Worm (Caenorhabditis elegans) whole organism, L3 larva: Measurements from ENCODE around the gene Y73C8C.4.
"Not testable (repeated sequence)": the region's sequence is repeated elsewhere in the genome, so short reads cannot be mapped to it uniquely, and the experiment has no call there.

Source experiments
- R02D3.7 ChIP-seq: fragments of 150-350 bp; optimal IDR thresholded peaks from 2 replicates; lab custom pipeline; 2014; ENCODE audit warnings: missing biosample characterization, missing genetic modification characterization
- ama-1 ChIP-seq: fragments of 150-350 bp; optimal IDR thresholded peaks from 2 replicates; lab custom pipeline; 2018
- ceh-16 ChIP-seq: sonication (generic microtip); optimal IDR thresholded peaks from 2 replicates; lab custom pipeline; 2017; ENCODE audit warnings: missing biosample characterization, missing genetic modification characterization
- ceh-82 ChIP-seq: fragments of 150-350 bp; optimal IDR thresholded peaks from 2 replicates; lab custom pipeline; 2014; ENCODE audit warnings: missing biosample characterization, missing genetic modification characterization
- ceh-9 ChIP-seq: sonication (generic microtip); optimal IDR thresholded peaks from 2 replicates; lab custom pipeline; 2018; ENCODE audit warnings: missing biosample characterization, missing genetic modification characterization
- daf-12 ChIP-seq: fragments of 150-350 bp; optimal IDR thresholded peaks from 2 replicates; lab custom pipeline; 2014; ENCODE audit warnings: missing biosample characterization, missing genetic modification reagents, missing genetic modification characterization
- egl-27 ChIP-seq: sonication (generic microtip); optimal IDR thresholded peaks from 4 replicates; lab custom pipeline; 2017; ENCODE audit warnings: missing biosample characterization, missing genetic modification reagents, missing genetic modification characterization
- egl-5 ChIP-seq: fragments of 150-350 bp; optimal IDR thresholded peaks from 2 replicates; lab custom pipeline; 2017; ENCODE audit warnings: missing biosample characterization, missing genetic modification reagents, missing genetic modification characterization, inconsistent platforms
- elt-1 ChIP-seq: fragments of 150-350 bp; optimal IDR thresholded peaks from 2 replicates; lab custom pipeline; 2014; ENCODE audit warnings: missing biosample characterization, missing genetic modification characterization
- elt-2 ChIP-seq: sonication (generic microtip); optimal IDR thresholded peaks from 2 replicates; lab custom pipeline; 2016; ENCODE audit warnings: missing genetic modification reagents, mild to moderate bottlenecking, missing genetic modification characterization, missing compliant biosample characterization
- elt-3 ChIP-seq, 3 experiments: fragments of 150-350 bp in 1 of 3; sonication (generic microtip) in 2 of 3; optimal IDR thresholded peaks; 2 replicates in 2 of 3; 4 replicates in 1 of 3; lab custom pipeline; 2014 to 2017; ENCODE audit warnings: missing biosample characterization in 3 of 3, missing genetic modification characterization in 3 of 3
- eor-1 ChIP-seq, 2 experiments: fragments of 150-350 bp; optimal IDR thresholded peaks; 2 replicates each; lab custom pipeline; 2014 to 2018; ENCODE audit warnings: missing biosample characterization in 2 of 2, missing genetic modification characterization in 2 of 2
- fkh-10 ChIP-seq: sonication (generic microtip); optimal IDR thresholded peaks from 2 replicates; lab custom pipeline; 2017; ENCODE audit warnings: missing biosample characterization, missing genetic modification reagents, missing genetic modification characterization
- fkh-2 ChIP-seq: fragments of 150-350 bp; optimal IDR thresholded peaks from 2 replicates; lab custom pipeline; 2014; ENCODE audit warnings: missing biosample characterization, missing genetic modification reagents, missing genetic modification characterization
- fos-1 ChIP-seq: fragments of 150-350 bp; optimal IDR thresholded peaks from 2 replicates; lab custom pipeline; 2014; ENCODE audit warnings: missing biosample characterization, missing genetic modification characterization
- hmg-11 ChIP-seq: sonication (generic microtip); optimal IDR thresholded peaks from 2 replicates; lab custom pipeline; 2016; ENCODE audit warnings: missing genetic modification characterization, missing compliant biosample characterization
- lin-39 ChIP-seq: fragments of 150-350 bp; optimal IDR thresholded peaks from 2 replicates; lab custom pipeline; 2018; ENCODE audit warnings: missing biosample characterization, missing genetic modification reagents, missing genetic modification characterization
- lsy-12 ChIP-seq: sonication (generic microtip); optimal IDR thresholded peaks from 2 replicates; lab custom pipeline; 2016; ENCODE audit warnings: mild to moderate bottlenecking, missing genetic modification characterization, missing compliant biosample characterization
- mdl-1 ChIP-seq: fragments of 150-350 bp; optimal IDR thresholded peaks from 2 replicates; lab custom pipeline; 2014; ENCODE audit warnings: missing biosample characterization, missing genetic modification characterization
- nhr-11 ChIP-seq: fragments of 150-350 bp; optimal IDR thresholded peaks from 2 replicates; lab custom pipeline; 2014; ENCODE audit warnings: missing biosample characterization, missing genetic modification characterization
- nhr-12 ChIP-seq: fragments of 150-350 bp; optimal IDR thresholded peaks from 2 replicates; lab custom pipeline; 2014; ENCODE audit warnings: missing biosample characterization, missing genetic modification characterization
- nhr-23 ChIP-seq: fragments of 150-350 bp; optimal IDR thresholded peaks from 2 replicates; lab custom pipeline; 2014; ENCODE audit warnings: missing biosample characterization, missing genetic modification reagents, missing genetic modification characterization
- nhr-25 ChIP-seq: sonication (generic microtip); optimal IDR thresholded peaks from 2 replicates; lab custom pipeline; 2017; ENCODE audit warnings: missing biosample characterization, missing genetic modification characterization
- nhr-28 ChIP-seq: fragments of 150-350 bp; optimal IDR thresholded peaks from 2 replicates; lab custom pipeline; 2014; ENCODE audit warnings: missing biosample characterization, missing genetic modification characterization
- nhr-67 ChIP-seq: fragments of 150-350 bp; optimal IDR thresholded peaks from 2 replicates; lab custom pipeline; 2014; ENCODE audit warnings: missing biosample characterization, missing genetic modification characterization
- nhr-76 ChIP-seq: fragments of 150-350 bp; sonication (generic microtip); optimal IDR thresholded peaks from 5 replicates; lab custom pipeline; 2014; ENCODE audit warnings: missing biosample characterization, missing genetic modification characterization
- pha-4 ChIP-seq: fragments of 150-350 bp; optimal IDR thresholded peaks from 2 replicates; lab custom pipeline; 2014; ENCODE audit warnings: missing biosample characterization, missing genetic modification reagents, missing genetic modification characterization
- pqm-1 ChIP-seq: fragments of 150-350 bp; optimal IDR thresholded peaks from 2 replicates; lab custom pipeline; 2017; ENCODE audit warnings: missing biosample characterization, missing genetic modification characterization, inconsistent platforms
- skn-1 ChIP-seq: fragments of 150-350 bp; optimal IDR thresholded peaks from 2 replicates; lab custom pipeline; 2014; ENCODE audit warnings: missing biosample characterization, missing genetic modification characterization
- unc-39 ChIP-seq: sonication (generic microtip); optimal IDR thresholded peaks from 4 replicates; lab custom pipeline; 2017; ENCODE audit warnings: missing biosample characterization, missing genetic modification characterization
- unc-62 ChIP-seq: fragments of 150-350 bp; sonication (generic microtip); optimal IDR thresholded peaks from 4 replicates; lab custom pipeline; 2014; ENCODE audit warnings: missing biosample characterization, missing genetic modification reagents, missing genetic modification characterization
- zag-1 ChIP-seq: fragments of 150-350 bp; optimal IDR thresholded peaks from 2 replicates; lab custom pipeline; 2014; ENCODE audit warnings: missing biosample characterization, missing genetic modification characterization
- ztf-11 ChIP-seq: fragments of 150-350 bp; optimal IDR thresholded peaks from 2 replicates; lab custom pipeline; 2014; ENCODE audit warnings: missing biosample characterization, missing genetic modification characterization
- ztf-4 ChIP-seq: fragments of 150-350 bp; optimal IDR thresholded peaks from 2 replicates; lab custom pipeline; 2014; ENCODE audit warnings: missing biosample characterization, missing genetic modification characterization

The Y73C8C.4 gene

DNA sequence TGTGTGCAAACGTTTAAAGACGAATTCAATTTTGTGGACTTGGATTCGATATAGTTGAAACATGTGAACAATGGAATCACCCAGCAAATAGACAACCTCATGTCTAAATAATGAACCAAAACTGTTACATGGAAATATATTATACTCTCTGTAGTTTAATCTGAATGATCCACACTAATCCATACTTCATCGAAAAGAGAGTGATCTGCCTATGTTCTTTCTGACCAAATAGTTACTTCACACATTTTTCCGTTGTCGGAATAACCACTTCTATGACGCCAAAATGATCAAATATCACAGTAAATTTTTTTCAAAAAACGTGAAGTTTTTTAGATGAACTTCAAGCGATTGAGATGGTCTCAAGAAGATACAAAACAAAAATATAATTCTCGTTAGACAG is at the start of gene Y73C8C.4:
TSS of gene Y73C8C.4 (minus strand) at position 101 of the 400 bp plus-strand sequence.
- TF ChIP-seq nhr-12 (tag; lab: Kevin White, UChicago); unc-39; fos-1: not testable (repeated sequence)

DNA sequence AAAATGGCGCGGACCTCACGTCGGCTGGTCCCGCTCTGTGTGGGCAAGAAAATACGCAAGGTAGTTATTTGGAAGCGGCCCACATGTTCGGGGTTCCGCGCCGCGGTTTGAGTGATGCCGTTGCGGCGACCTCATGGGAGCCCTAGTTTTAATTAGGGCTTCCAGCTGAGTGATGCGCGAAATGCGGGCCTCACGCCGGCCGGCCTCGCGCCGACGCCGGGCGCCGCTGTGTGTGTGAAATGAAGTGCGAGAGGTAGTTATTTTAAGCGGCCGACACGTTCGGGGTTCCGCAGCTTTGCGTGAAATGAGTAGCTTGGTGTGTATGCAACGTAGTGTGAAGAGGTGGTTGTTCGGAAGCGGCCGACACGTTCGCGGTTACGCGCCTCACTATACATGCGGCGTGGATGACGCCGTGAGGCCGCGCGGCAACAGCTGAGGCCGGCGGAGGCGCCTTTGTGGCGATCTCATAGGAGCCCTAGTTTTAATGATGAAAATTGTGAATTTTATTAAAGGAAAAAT is 48.0 kb upstream of the Y73C8C.4 start:
- TF ChIP-seq eor-1 (tag; optimal IDR thresholded peaks at IDR 0.05; lab: Kevin White, UChicago) (no peak), zag-1 (tag; lab: Kevin White, UChicago) (no peak), nhr-67 (tag; lab: Kevin White, UChicago) (no peak), ceh-9 (no peak), fos-1 (no peak), ceh-16 (tag; lab: Kevin White, UChicago) (no peak), ztf-11 (no peak), pha-4 (tag; lab: Kevin White, UChicago) (no peak), egl-27 (tag; lab: Kevin White, UChicago) (no peak), ama-1 (lab: Kevin White, UChicago) (no peak), nhr-23 (tag; lab: Kevin White, UChicago) (no peak), unc-39 (no peak), nhr-11 (tag; lab: Kevin White, UChicago) (no peak), elt-2 (tag; lab: Kevin White, UChicago) (no peak)

DNA sequence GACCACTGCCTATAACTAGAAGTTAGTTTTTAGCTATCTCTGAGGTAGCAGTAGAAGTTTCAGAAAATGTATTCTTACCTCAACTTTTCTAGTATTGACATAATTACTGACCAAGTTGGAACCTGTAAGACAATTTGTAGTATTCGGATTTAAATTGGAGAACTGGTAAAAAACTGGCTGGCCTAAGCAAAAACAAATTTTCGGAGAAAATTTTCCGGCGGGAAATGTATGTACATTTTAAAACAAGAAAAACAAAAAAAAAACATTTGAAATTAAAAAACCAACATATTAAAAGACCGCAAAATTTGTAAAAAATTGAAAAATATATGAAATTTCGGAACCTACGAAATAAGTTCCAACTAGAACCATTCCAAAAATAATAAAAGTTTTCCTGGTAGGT is 45.0 kb upstream of the Y73C8C.4 start, which contains the start of gene srab-11:
TSS of gene srab-11 (minus strand) at position 101 of the 400 bp plus-strand sequence.
- TF ChIP-seq fos-1 (no peak), nhr-28 (tag; lab: Kevin White, UChicago) (no peak), elt-1 (no peak), hmg-11 (tag; lab: Kevin White, UChicago) (no peak), daf-12 (tag; lab: Kevin White, UChicago) (no peak), fkh-2 (tag; lab: Kevin White, UChicago) (no peak), eor-1 (tag; optimal IDR thresholded peaks at IDR 0.05; lab: Kevin White, UChicago) (no peak), fkh-10 (GFP tag; lab: Kevin White, UChicago) (no peak), ztf-4 (tag; lab: Kevin White, UChicago) (no peak)

DNA sequence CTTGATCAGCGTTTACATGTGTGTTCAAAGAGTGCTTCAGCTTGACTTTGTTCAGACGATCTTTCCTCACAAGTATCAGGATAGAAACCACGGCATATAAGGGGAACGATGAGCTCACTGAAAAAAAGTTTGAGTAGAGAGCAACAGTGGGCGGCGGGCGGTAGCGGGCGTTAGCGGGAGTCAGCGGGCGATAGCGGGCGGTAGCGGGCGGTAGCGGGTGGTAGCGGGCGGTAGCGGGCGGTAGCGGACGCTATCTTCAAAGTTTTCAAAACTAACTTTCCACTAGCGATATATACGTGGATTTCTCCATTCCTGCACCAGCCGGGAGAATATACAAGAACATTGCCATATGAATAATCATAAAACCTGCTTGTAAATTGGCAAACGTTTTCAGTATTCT is 43.3 kb upstream of the Y73C8C.4 start:
- TF ChIP-seq ztf-11 (no peak), unc-62 (no peak), nhr-76 (no peak), fkh-10 (GFP tag; lab: Kevin White, UChicago) (no peak), pha-4 (tag; lab: Kevin White, UChicago) (no peak), egl-5 (tag; lab: Kevin White, UChicago) (no peak), eor-1 (tag; optimal IDR thresholded peaks at IDR 0.05; lab: Kevin White, UChicago) (no peak), fkh-2 (tag; lab: Kevin White, UChicago) (no peak)

DNA sequence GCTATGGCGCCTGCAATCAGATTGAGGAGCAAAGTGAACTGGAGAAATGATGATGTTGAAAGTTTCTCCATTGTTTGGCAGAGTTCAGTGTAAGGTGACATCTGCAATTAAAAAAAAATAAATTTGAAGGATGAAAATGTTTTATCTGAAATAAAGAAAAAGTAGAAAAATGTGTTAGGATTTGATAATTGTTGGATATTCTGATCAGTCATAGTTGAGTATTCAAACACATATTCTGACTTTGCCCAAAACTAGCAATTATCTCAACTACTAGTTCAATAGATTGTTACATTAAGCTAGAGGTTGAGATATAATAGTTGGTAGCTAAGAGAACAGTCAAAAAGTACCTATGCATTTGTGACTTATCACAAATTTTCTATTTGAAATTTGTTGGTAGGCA is 42.5 kb upstream of the Y73C8C.4 start, which contains the start of gene srab-10:
TSS of gene srab-10 (minus strand) at position 101 of the 400 bp plus-strand sequence.
- TF ChIP-seq lsy-12 (tag; lab: Kevin White, UChicago) = no peak
- TF ChIP-seq pqm-1 (tag; lab: Kevin White, UChicago) = no peak
- TF ChIP-seq ama-1 (lab: Kevin White, UChicago) = no peak
- no peak for TF ChIP-seq skn-1 (tag; lab: Kevin White, UChicago)
- no peak for TF ChIP-seq unc-39
- no peak for TF ChIP-seq eor-1 (tag; optimal IDR thresholded peaks at IDR 0.05; lab: Kevin White, UChicago)
- no peak for TF ChIP-seq ztf-11
- no peak for TF ChIP-seq fkh-2 (tag; lab: Kevin White, UChicago)
- TF ChIP-seq zag-1 (tag; lab: Kevin White, UChicago) = no peak
- TF ChIP-seq mdl-1 (tag; lab: Kevin White, UChicago) = no peak
- TF ChIP-seq elt-3 (tag; optimal IDR thresholded peaks at IDR 0.05; lab: Kevin White, UChicago) = no peak
- TF ChIP-seq ceh-9 = no peak
- no peak for TF ChIP-seq R02D3.7 (tag; lab: Kevin White, UChicago)
- no peak for TF ChIP-seq nhr-25 (tag; lab: Kevin White, UChicago)
- no peak for TF ChIP-seq ceh-82 (tag; lab: Kevin White, UChicago)
- no peak for TF ChIP-seq ztf-4 (tag; lab: Kevin White, UChicago)
- TF ChIP-seq lin-39 (tag; lab: Kevin White, UChicago) = no peak
- TF ChIP-seq hmg-11 (tag; lab: Kevin White, UChicago) = no peak
- no peak for TF ChIP-seq elt-2 (tag; lab: Kevin White, UChicago)
